Worm (Caenorhabditis elegans): ENCODE results near the gene F48E8.3.
A peak's percentile ranks its signal among the peaks of the same experiment; 100 is the strongest.

DNA sequence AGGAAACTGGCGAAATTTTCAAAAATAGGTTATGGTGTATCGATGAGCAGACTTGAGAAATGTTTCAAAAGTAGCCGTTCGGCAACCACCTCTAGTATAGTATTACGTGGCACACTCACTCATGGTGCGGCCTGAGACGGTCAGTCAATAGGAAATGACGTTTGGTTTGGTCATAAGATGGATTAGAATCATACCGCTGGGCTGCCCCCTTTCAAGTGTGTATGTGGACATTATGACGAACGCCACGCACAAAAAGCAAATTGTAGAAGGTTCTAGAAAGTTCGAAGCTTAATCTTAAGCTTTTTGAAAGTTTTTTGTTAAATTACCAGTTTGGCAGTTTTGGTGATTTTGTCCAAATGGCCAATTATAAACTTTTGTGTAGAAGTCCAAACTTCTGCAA is 36.8 kb upstream of the F48E8.3 start:
- TF ChIP-seq irx-1 (tag; optimal IDR thresholded peaks at IDR 0.05), result no peak
- no peak for TF ChIP-seq unc-98 (GFP tag; IDR thresholded peaks at IDR 0.05)
- TF ChIP-seq isw-1 (GFP tag; IDR thresholded peaks at IDR 0.05), result no peak
- no peak for TF ChIP-seq nhr-77 (tag; optimal IDR thresholded peaks at IDR 0.05)
- TF ChIP-seq nhr-237 (tag; optimal IDR thresholded peaks at IDR 0.05), result no peak
- no peak for TF ChIP-seq lin-35 (GFP tag; optimal IDR thresholded peaks at IDR 0.05)
- TF ChIP-seq snpc-4 (tag; optimal IDR thresholded peaks at IDR 0.05), result no peak
- peak; percentile 8 for TF ChIP-seq lin-14 (GFP tag; optimal IDR thresholded peaks at IDR 0.05)
- TF ChIP-seq nhr-28 (tag; optimal IDR thresholded peaks at IDR 0.05), result no peak
- no peak for TF ChIP-seq skn-1 (tag; optimal IDR thresholded peaks at IDR 0.05)
- TF ChIP-seq lsy-2 (tag; optimal IDR thresholded peaks at IDR 0.05), result no peak
- TF ChIP-seq mep-1 (tag; optimal IDR thresholded peaks at IDR 0.05), result no peak
- TF ChIP-seq pqm-1 (tag; optimal IDR thresholded peaks at IDR 0.05), result no peak
- TF ChIP-seq lin-39 (tag; optimal IDR thresholded peaks at IDR 0.05), result no peak
